Worm (Caenorhabditis elegans): Measurements from ENCODE around the gene lmtr-3.

DNA sequence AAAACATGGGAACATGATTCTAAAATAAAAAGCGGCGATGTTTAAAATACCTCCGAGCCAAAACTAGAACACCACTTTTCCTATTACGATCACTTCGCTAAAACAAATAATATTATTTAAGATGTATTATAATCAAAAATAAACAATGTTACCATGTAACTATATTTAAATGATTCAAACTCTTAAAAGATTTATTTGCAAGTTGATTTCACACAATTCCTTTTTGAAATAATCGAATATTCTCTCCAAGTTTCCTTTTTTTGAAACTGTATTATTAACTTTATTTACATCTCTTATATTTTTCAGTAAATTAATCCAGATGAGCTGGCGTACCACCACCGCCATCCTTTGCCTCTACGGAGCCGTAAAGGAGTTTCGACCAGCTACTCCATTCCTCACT lies 17.2 kb downstream of the lmtr-3 start, which contains the start of gene folt-1:
- TF ChIP-seq flt-1 (GFP tag; IDR thresholded peaks at IDR 0.05) (no peak), med-1 (GFP tag; optimal IDR thresholded peaks at IDR 0.05; ENCODE audit: insufficient read depth) (no peak), ztf-23 (GFP tag; IDR thresholded peaks at IDR 0.05) (no peak)
